Fruit fly (Drosophila melanogaster): Measurements from ENCODE around the gene CG4815.

The CG4815 gene

dm6 chr3R:27948421-27948906 lies 42.1 kb downstream of the CG4815 start, which contains the start of gene Gp93:
Gene Gp93 (plus strand): TSS chr3R:27948711.
- TF ChIP-seq NfI (GFP tag; optimal IDR thresholded peaks at IDR 0.05), result peak; percentile 59
- peak; percentile 37; the same call in 1 of the 2 replicates for TF ChIP-seq seq (GFP tag; IDR thresholded peaks at IDR 0.05)
- no peak for TF ChIP-seq CG16779 (GFP tag; IDR thresholded peaks at IDR 0.05)
- TF ChIP-seq Adf1 (GFP tag; IDR thresholded peaks at IDR 0.05), result peak; percentile 37; the same call in 1 of the 2 replicates
- peak; percentile 45 for TF ChIP-seq CG13296 (GFP tag; optimal IDR thresholded peaks at IDR 0.05)
- no peak for TF ChIP-seq hkb (optimal IDR thresholded peaks at IDR 0.05)
- TF ChIP-seq hkb (GFP tag; IDR thresholded peaks at IDR 0.05), result no peak
- no peak for TF ChIP-seq CG12299 (tag; optimal IDR thresholded peaks at IDR 0.05)
- TF ChIP-seq sug (tag; optimal IDR thresholded peaks at IDR 0.05), result peak; percentile 42
- peak; percentile 74 for TF ChIP-seq CG2712 (tag; optimal IDR thresholded peaks at IDR 0.05)
- TF ChIP-seq stwl (tag; optimal IDR thresholded peaks at IDR 0.05), result no peak
- peak; percentile 47; the same call in 1 of the 2 replicates for TF ChIP-seq CG13287 (GFP tag; IDR thresholded peaks at IDR 0.05; ENCODE audit: partially characterized antibody)
- peak; percentile 76 for TF ChIP-seq Xrp1 (GFP tag; IDR thresholded peaks at IDR 0.05)
- TF ChIP-seq CG10543 (GFP tag; optimal IDR thresholded peaks at IDR 0.05), result peak; percentile 8
- no peak for TF ChIP-seq CG31365 (tag; optimal IDR thresholded peaks at IDR 0.05)
- TF ChIP-seq Meics (GFP tag; optimal IDR thresholded peaks at IDR 0.05), result peak; percentile 53
- no peak for TF ChIP-seq disco-r (GFP tag; optimal IDR thresholded peaks at IDR 0.05)
- peak; percentile 73 for TF ChIP-seq CG9932 (GFP tag; IDR thresholded peaks at IDR 0.05)
- peak; percentile 67 for TF ChIP-seq gfzf (GFP tag; optimal IDR thresholded peaks at IDR 0.05)
- no peak for TF ChIP-seq Hmr (GFP tag; optimal IDR thresholded peaks at IDR 0.05)
- TF ChIP-seq Pdp1 (GFP tag; optimal IDR thresholded peaks at IDR 0.05), result peak in 1 of 2 experiments; percentile 34
- peak; percentile 29 for TF ChIP-seq trem (tag; optimal IDR thresholded peaks at IDR 0.05)
- TF ChIP-seq CG7928 (GFP tag; optimal IDR thresholded peaks at IDR 0.05), result peak; percentile 19
- peak; percentile 33; the same call in 1 of the 2 replicates for TF ChIP-seq CG10321 (GFP tag; IDR thresholded peaks at IDR 0.05)
- peak; percentile 54 for TF ChIP-seq CG2116 (GFP tag; optimal IDR thresholded peaks at IDR 0.05)
- peak; percentile 47; the same call in 1 of the 2 replicates for TF ChIP-seq CG31224 (GFP tag; IDR thresholded peaks at IDR 0.05)
- TF ChIP-seq gce (GFP tag; IDR thresholded peaks at IDR 0.05), result 0 out of 3 replicates have a peak, but pooled peaks have one; percentile 36
- peak; percentile 59 for TF ChIP-seq phol (tag; optimal IDR thresholded peaks at IDR 0.05)
- no peak for TF ChIP-seq caup (GFP tag; optimal IDR thresholded peaks at IDR 0.05; ENCODE audit: severe bottlenecking)
- TF ChIP-seq TFAM (GFP tag; optimal IDR thresholded peaks at IDR 0.05), result no peak
- TF ChIP-seq Xbp1 (GFP tag; optimal IDR thresholded peaks at IDR 0.05), result peak; percentile 98
- TF ChIP-seq Fer3 (tag; optimal IDR thresholded peaks at IDR 0.05), result peak; percentile 58
- peak; percentile 19; the same call in 1 of the 2 replicates for TF ChIP-seq Dref (GFP tag; IDR thresholded peaks at IDR 0.05)
- TF ChIP-seq gcm2 (GFP tag; optimal IDR thresholded peaks at IDR 0.05), result no peak
- no peak for TF ChIP-seq CG12236 (GFP tag; optimal IDR thresholded peaks at IDR 0.05)
- TF ChIP-seq CG11695 (GFP tag; IDR thresholded peaks at IDR 0.05), result 0 out of 3 replicates have a peak, but pooled peaks have one; percentile 15
- no peak for TF ChIP-seq lab (GFP tag; optimal IDR thresholded peaks at IDR 0.05)
- TF ChIP-seq CG2202 (tag; optimal IDR thresholded peaks at IDR 0.05), result no peak
- no peak for TF ChIP-seq fd64A (GFP tag; optimal IDR thresholded peaks at IDR 0.05)
- TF ChIP-seq CG8944 (GFP tag; optimal IDR thresholded peaks at IDR 0.05), result no peak
- TF ChIP-seq CG10366 (GFP tag; IDR thresholded peaks at IDR 0.05), result peak; percentile 71
- TF ChIP-seq CG8765 (GFP tag; IDR thresholded peaks at IDR 0.05), result peak; percentile 34; the same call in 1 of the 2 replicates
- no peak for TF ChIP-seq Nf-YA (GFP tag; IDR thresholded peaks at IDR 0.05)
- 0 out of 2 replicates have a peak, but pooled peaks have one; percentile 37 for TF ChIP-seq CG1024 (GFP tag; IDR thresholded peaks at IDR 0.05)
- no peak for TF ChIP-seq CTCF (GFP tag; optimal IDR thresholded peaks at IDR 0.05)
- TF ChIP-seq Hr78 (GFP tag; optimal IDR thresholded peaks at IDR 0.05), result no peak
- TF ChIP-seq CG16813 (GFP tag; IDR thresholded peaks at IDR 0.05; ENCODE audit: partially characterized antibody), result no peak
- TF ChIP-seq CG7745 (tag; optimal IDR thresholded peaks at IDR 0.05), result no peak
- peak; percentile 13 for TF ChIP-seq CG15514 (GFP tag; optimal IDR thresholded peaks at IDR 0.05)
- peak; percentile 35 for TF ChIP-seq CG1603 (tag; optimal IDR thresholded peaks at IDR 0.05)
